Fruit fly (Drosophila melanogaster): Measurements from ENCODE around the gene RpS19a.

The RpS19a gene

dm6 chrX:16621462-16621861 lies 16.2 kb upstream of the RpS19a start, which contains the start of gene CG9782:
Gene CG9782, minus strand, starts transcription at chrX:16621589.
- TF ChIP-seq CG8478 (optimal IDR thresholded peaks at IDR 0.05), result no peak
- TF ChIP-seq psq (optimal IDR thresholded peaks at IDR 0.05), result no peak
- TF ChIP-seq usp (GFP tag; optimal IDR thresholded peaks at IDR 0.05), result no peak
- no peak for TF ChIP-seq Dll (optimal IDR thresholded peaks at IDR 0.05)
- TF ChIP-seq pan (optimal IDR thresholded peaks at IDR 0.05), result no peak
- no peak for TF ChIP-seq EcR (GFP tag; optimal IDR thresholded peaks at IDR 0.05)

- TF ChIP-seq EcR (GFP tag; optimal IDR thresholded peaks at IDR 0.05), result no peak
- TF ChIP-seq Dll (optimal IDR thresholded peaks at IDR 0.05), result no peak
- no peak for TF ChIP-seq CG8478 (optimal IDR thresholded peaks at IDR 0.05)
- no peak for TF ChIP-seq pan (optimal IDR thresholded peaks at IDR 0.05)
- TF ChIP-seq usp (GFP tag; optimal IDR thresholded peaks at IDR 0.05), result no peak
These were observed 14.2 kb upstream of the RpS19a start for dm6 chrX:16623524-16623923.

dm6 chrX:16624519-16624918 lies 13.2 kb upstream of the RpS19a start:
- TF ChIP-seq usp (GFP tag; optimal IDR thresholded peaks at IDR 0.05) (no peak), Dll (optimal IDR thresholded peaks at IDR 0.05) (no peak), pan (optimal IDR thresholded peaks at IDR 0.05) (no peak), psq (optimal IDR thresholded peaks at IDR 0.05) (no peak), EcR (GFP tag; optimal IDR thresholded peaks at IDR 0.05) (no peak), CG8478 (optimal IDR thresholded peaks at IDR 0.05) (no peak)

- no peak for TF ChIP-seq pan (optimal IDR thresholded peaks at IDR 0.05)
- TF ChIP-seq CG8478 (optimal IDR thresholded peaks at IDR 0.05), result no peak
- TF ChIP-seq Dll (optimal IDR thresholded peaks at IDR 0.05), result no peak
- TF ChIP-seq psq (optimal IDR thresholded peaks at IDR 0.05), result no peak
These were observed 5.6 kb upstream of the RpS19a start, which contains the start of gene CG9777 for dm6 chrX:16632135-16632534. Gene CG9777, minus strand, starts transcription at chrX:16632235.

- no peak for TF ChIP-seq EcR (GFP tag; optimal IDR thresholded peaks at IDR 0.05)
- TF ChIP-seq CG8478 (optimal IDR thresholded peaks at IDR 0.05), result no peak
- TF ChIP-seq pan (optimal IDR thresholded peaks at IDR 0.05), result no peak
- no peak for TF ChIP-seq Dll (optimal IDR thresholded peaks at IDR 0.05)
- TF ChIP-seq usp (GFP tag; optimal IDR thresholded peaks at IDR 0.05), result no peak
These were observed 4.3 kb upstream of the RpS19a start for dm6 chrX:16633181-16633957.

dm6 chrX:16637106-16637590 lies 546 bp upstream of the RpS19a start, which contains the start of gene Rok:
Gene Rok, minus strand, starts transcription at chrX:16637414.
- TF ChIP-seq CG8478 (optimal IDR thresholded peaks at IDR 0.05), result no peak
- TF ChIP-seq usp (GFP tag; optimal IDR thresholded peaks at IDR 0.05), result no peak
- TF ChIP-seq psq (optimal IDR thresholded peaks at IDR 0.05), result no peak
- no peak for TF ChIP-seq Dll (optimal IDR thresholded peaks at IDR 0.05)
- no peak for TF ChIP-seq EcR (GFP tag; optimal IDR thresholded peaks at IDR 0.05)
- TF ChIP-seq pan (optimal IDR thresholded peaks at IDR 0.05), result no peak

- TF ChIP-seq pan (optimal IDR thresholded peaks at IDR 0.05) (no peak), psq (optimal IDR thresholded peaks at IDR 0.05) (no peak), usp (GFP tag; optimal IDR thresholded peaks at IDR 0.05) (no peak), EcR (GFP tag; optimal IDR thresholded peaks at IDR 0.05) (no peak), CG8478 (optimal IDR thresholded peaks at IDR 0.05) (no peak), Dll (optimal IDR thresholded peaks at IDR 0.05) (no peak)
These were observed 2.8 kb downstream of the RpS19a start, which contains the start of the genes SNRPG and mthl1 for dm6 chrX:16640260-16641100. Gene SNRPG, minus strand, starts transcription at chrX:16640419. Gene mthl1, plus strand, starts transcription at chrX:16640968.

- TF ChIP-seq EcR (GFP tag; optimal IDR thresholded peaks at IDR 0.05), result no peak
- TF ChIP-seq Dll (optimal IDR thresholded peaks at IDR 0.05), result no peak
- no peak for TF ChIP-seq pan (optimal IDR thresholded peaks at IDR 0.05)
- TF ChIP-seq usp (GFP tag; optimal IDR thresholded peaks at IDR 0.05), result no peak
- TF ChIP-seq CG8478 (optimal IDR thresholded peaks at IDR 0.05), result no peak
- no peak for TF ChIP-seq psq (optimal IDR thresholded peaks at IDR 0.05)
These were observed 3.4 kb downstream of the RpS19a start for dm6 chrX:16641101-16641420.

dm6 chrX:16643363-16643946 lies 5.8 kb downstream of the RpS19a start:
- TF ChIP-seq pan (optimal IDR thresholded peaks at IDR 0.05) (no peak), psq (optimal IDR thresholded peaks at IDR 0.05) (no peak), CG8478 (optimal IDR thresholded peaks at IDR 0.05) (no peak), Dll (optimal IDR thresholded peaks at IDR 0.05) (no peak), usp (GFP tag; optimal IDR thresholded peaks at IDR 0.05) (no peak), EcR (GFP tag; optimal IDR thresholded peaks at IDR 0.05) (no peak)

dm6 chrX:16644535-16645131 lies 6.9 kb downstream of the RpS19a start:
- TF ChIP-seq psq (optimal IDR thresholded peaks at IDR 0.05) (no peak), usp (GFP tag; optimal IDR thresholded peaks at IDR 0.05) (no peak), EcR (GFP tag; optimal IDR thresholded peaks at IDR 0.05) (no peak), pan (optimal IDR thresholded peaks at IDR 0.05) (no peak), Dll (optimal IDR thresholded peaks at IDR 0.05) (no peak), CG8478 (optimal IDR thresholded peaks at IDR 0.05) (no peak)

dm6 chrX:16645472-16645871 lies 7.8 kb downstream of the RpS19a start:
- TF ChIP-seq usp (GFP tag; optimal IDR thresholded peaks at IDR 0.05), result no peak
- TF ChIP-seq EcR (GFP tag; optimal IDR thresholded peaks at IDR 0.05), result no peak

Data from whole organism.